Worm (Caenorhabditis elegans) whole organism, L4/young adult: Measurements from ENCODE around the gene col-160.

Source experiments
- dao-5 ChIP-seq: sonication (generic microtip); optimal IDR thresholded peaks from 2 replicates; lab custom pipeline; 2016; ENCODE audit warnings: missing genotype, missing genetic modification characterization, moderate library complexity, missing compliant biosample characterization
- him-1 ChIP-seq: sonication (generic microtip); optimal IDR thresholded peaks from 2 replicates; lab custom pipeline; 2016; ENCODE audit warnings: missing genotype, missing genetic modification reagents, missing genetic modification characterization, missing compliant biosample characterization

DNA sequence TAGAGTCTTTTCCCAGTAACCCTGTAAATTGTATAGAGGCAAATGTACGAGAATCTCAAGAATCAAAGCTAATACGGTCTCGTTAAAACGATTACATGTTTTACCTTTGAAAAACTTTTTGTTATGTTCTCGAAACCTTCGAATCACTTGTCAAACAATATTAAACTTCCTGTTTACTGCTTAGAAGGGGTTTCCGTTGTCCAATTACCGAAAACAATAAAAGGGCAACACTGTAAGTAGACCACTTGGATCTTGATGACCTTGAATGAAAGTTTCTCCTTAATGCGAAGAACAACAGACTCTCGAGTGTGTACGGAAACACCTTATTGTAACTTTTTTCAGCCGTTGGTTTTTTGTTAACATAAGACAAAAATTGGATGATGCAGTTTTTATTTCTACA lies 1.4 kb downstream of the col-160 start:
- no peak for TF ChIP-seq dao-5 (tag; lab: Kevin White, UChicago)
- TF ChIP-seq him-1 (tag; lab: Kevin White, UChicago): no peak
